Fruit fly (Drosophila melanogaster) whole organism, embryonic: ENCODE measurements around the gene Ugt37A2.

ENCODE experiments used
- Antp ChIP-seq: fragments of 200-800 bp; sonication (Bioruptor generic); optimal IDR thresholded peaks from 3 replicates; lab custom pipeline; 2016; ENCODE audit warnings: missing biosample characterization, missing genetic modification characterization
- C15 ChIP-seq: fragments of 200-800 bp; sonication (Bioruptor generic); IDR thresholded peaks from 3 replicates; pipeline ENCODE4 v1.3.6; 2022; ENCODE audit warnings: missing biosample characterization, missing genetic modification characterization
- CG10274 ChIP-seq: fragments of 200-800 bp; sonication (Bioruptor generic); optimal IDR thresholded peaks from 3 replicates; lab custom pipeline; 2017; ENCODE audit warnings: missing biosample characterization, mild to moderate bottlenecking, missing genetic modification characterization
- CG10565 ChIP-seq: fragments of 200-800 bp; sonication (Bioruptor generic); optimal IDR thresholded peaks from 3 replicates; lab custom pipeline; 2016; ENCODE audit warnings: missing biosample characterization, mild to moderate bottlenecking, missing genetic modification characterization
- CG10959 ChIP-seq: fragments of 200-800 bp; sonication (Bioruptor generic); IDR thresholded peaks from 2 replicates; pipeline ENCODE4 v1.3.6; 2022; ENCODE audit warnings: missing biosample characterization, missing genetic modification characterization
- CG12299 ChIP-seq: fragments of 200-800 bp; sonication (Bioruptor generic); optimal IDR thresholded peaks from 2 replicates; lab custom pipeline; 2018; ENCODE audit warnings: missing biosample characterization, mild to moderate bottlenecking, missing genetic modification characterization
- CG1233 ChIP-seq: fragments of 200-800 bp; sonication (Bioruptor generic); optimal IDR thresholded peaks from 4 replicates; lab custom pipeline; 2018; ENCODE audit warnings: missing biosample characterization, mild to moderate bottlenecking, missing genetic modification characterization
- CG13894 ChIP-seq: fragments of 200-800 bp; sonication (Bioruptor generic); optimal IDR thresholded peaks from 3 replicates; lab custom pipeline; 2018; ENCODE audit warnings: missing biosample characterization, mild to moderate bottlenecking, missing genetic modification characterization, moderate library complexity
- CG15269 ChIP-seq: fragments of 200-800 bp; sonication (Bioruptor generic); optimal IDR thresholded peaks from 2 replicates; lab custom pipeline; 2018; ENCODE audit warnings: missing biosample characterization, mild to moderate bottlenecking, missing genetic modification characterization, moderate library complexity
- CG2120 ChIP-seq: fragments of 200-800 bp; sonication (Bioruptor generic); optimal IDR thresholded peaks from 3 replicates; lab custom pipeline; 2016; ENCODE audit warnings: missing biosample characterization, missing genetic modification characterization
- CG2129 ChIP-seq: fragments of 200-800 bp; sonication (Bioruptor generic); IDR thresholded peaks from 2 replicates; pipeline ENCODE4 v1.3.6; 2022; ENCODE audit warnings: missing biosample characterization, missing genetic modification characterization; ENCODE audit not compliant: partially characterized antibody
- CG3838 ChIP-seq: fragments of 200-800 bp; sonication (Bioruptor generic); optimal IDR thresholded peaks from 3 replicates; lab custom pipeline; 2016; ENCODE audit warnings: missing biosample characterization, missing genetic modification characterization
- CG3847 ChIP-seq: fragments of 200-800 bp; sonication (Bioruptor generic); IDR thresholded peaks from 2 replicates; pipeline ENCODE4 v1.3.6; 2022; ENCODE audit warnings: missing biosample characterization, missing genetic modification characterization
- CG4404 ChIP-seq: fragments of 200-800 bp; sonication (Bioruptor generic); IDR thresholded peaks from 2 replicates; pipeline ENCODE4 v1.3.6; 2022; ENCODE audit warnings: missing biosample characterization, missing genetic modification characterization
- CG4707 ChIP-seq: fragments of 200-800 bp; sonication (Bioruptor generic); optimal IDR thresholded peaks from 2 replicates; lab custom pipeline; 2018; ENCODE audit warnings: missing biosample characterization, mild to moderate bottlenecking, missing genetic modification characterization, moderate library complexity
- CG6272 ChIP-seq: fragments of 200-800 bp; sonication (Bioruptor generic); IDR thresholded peaks from 2 replicates; pipeline ENCODE4 v1.3.6; 2022; ENCODE audit warnings: missing biosample characterization, missing genetic modification characterization
- CG7745 ChIP-seq: fragments of 200-800 bp; sonication (Bioruptor generic); optimal IDR thresholded peaks from 2 replicates; lab custom pipeline; 2018; ENCODE audit warnings: missing biosample characterization, mild to moderate bottlenecking, missing genetic modification characterization, moderate library complexity
- CG7928 ChIP-seq: fragments of 200-800 bp; sonication (Bioruptor generic); optimal IDR thresholded peaks from 2 replicates; lab custom pipeline; 2017; ENCODE audit warnings: missing biosample characterization, mild to moderate bottlenecking, missing genetic modification characterization
- CG8388 ChIP-seq: fragments of 200-800 bp; sonication (Bioruptor generic); optimal IDR thresholded peaks from 2 replicates; lab custom pipeline; 2019; ENCODE audit warnings: missing biosample characterization, mild to moderate bottlenecking, missing genetic modification characterization, moderate library complexity
- CG8944 ChIP-seq: fragments of 200-800 bp; sonication (Bioruptor generic); optimal IDR thresholded peaks from 3 replicates; lab custom pipeline; 2016; ENCODE audit warnings: missing biosample characterization, missing genetic modification characterization
- Gug ChIP-seq: fragments of 200-800 bp; sonication (Bioruptor generic); IDR thresholded peaks from 4 replicates; pipeline ENCODE4 v1.3.6; 2022; ENCODE audit warnings: missing biosample characterization, missing genetic modification characterization
- Hey ChIP-seq: fragments of 200-800 bp; sonication (Bioruptor generic); optimal IDR thresholded peaks from 3 replicates; lab custom pipeline; 2018; ENCODE audit warnings: missing biosample characterization, mild to moderate bottlenecking, missing genetic modification characterization
- Hmx ChIP-seq: fragments of 200-800 bp; sonication (Bioruptor generic); optimal IDR thresholded peaks from 2 replicates; lab custom pipeline; 2016; ENCODE audit warnings: missing biosample characterization, missing genetic modification characterization
- Jarid2 ChIP-seq: fragments of 200-800 bp; sonication (Bioruptor generic); optimal IDR thresholded peaks from 3 replicates; lab custom pipeline; 2017; ENCODE audit warnings: mild to moderate bottlenecking, missing biosample characterization, missing genetic modification reagents, missing genetic modification characterization
- Oli ChIP-seq: fragments of 200-800 bp; sonication (Bioruptor generic); optimal IDR thresholded peaks from 2 replicates; lab custom pipeline; 2018; ENCODE audit warnings: missing biosample characterization, mild to moderate bottlenecking, missing genetic modification characterization, moderate library complexity
- Rx ChIP-seq: fragments of 200-800 bp; sonication (Bioruptor generic); IDR thresholded peaks from 2 replicates; pipeline ENCODE4 v1.3.6; 2022; ENCODE audit warnings: missing biosample characterization, missing genetic modification characterization
- Sox100B ChIP-seq: fragments of 200-800 bp; sonication (Bioruptor generic); optimal IDR thresholded peaks from 3 replicates; lab custom pipeline; 2018; ENCODE audit warnings: missing biosample characterization, mild to moderate bottlenecking, missing genetic modification characterization
- Trl ChIP-seq, 3 experiments: fragments of >200 bp in 2 of 3; fragments of 200-800 bp in 1 of 3; sonication (Bioruptor generic) in 1 of 3; optimal IDR thresholded peaks; 2 replicates in 1 of 3; 3 replicates in 2 of 3; lab custom pipeline; 2016 to 2017; ENCODE audit warnings: missing biosample characterization in 1 of 3, missing genetic modification characterization in 1 of 3
- bcd ChIP-seq: fragments of 200-800 bp; sonication (Bioruptor generic); optimal IDR thresholded peaks from 2 replicates; lab custom pipeline; 2017; ENCODE audit warnings: missing biosample characterization, mild to moderate bottlenecking, missing genetic modification characterization
- bowl ChIP-seq: fragments of 200-800 bp; sonication (Bioruptor generic); IDR thresholded peaks from 2 replicates; pipeline ENCODE4 v1.3.6; 2022; ENCODE audit warnings: missing biosample characterization, missing genetic modification characterization
- cad ChIP-seq: fragments of >200 bp; optimal IDR thresholded peaks from 2 replicates; lab custom pipeline; 2017; ENCODE audit warnings: missing biosample characterization, missing genetic modification characterization
- chm ChIP-seq: fragments of 200-800 bp; sonication (Bioruptor generic); IDR thresholded peaks from 2 replicates; pipeline ENCODE4 v1.3.6; 2022; ENCODE audit warnings: missing biosample characterization, missing genetic modification characterization
- da ChIP-seq: fragments of 200-800 bp; sonication (Bioruptor generic); optimal IDR thresholded peaks from 2 replicates; lab custom pipeline; 2016; ENCODE audit warnings: missing biosample characterization, missing genetic modification characterization
- dati ChIP-seq: fragments of 200-800 bp; sonication (Bioruptor generic); IDR thresholded peaks from 2 replicates; pipeline ENCODE4 v1.3.6; 2022; ENCODE audit warnings: missing biosample characterization, missing genetic modification characterization
- ewg ChIP-seq: fragments of 200-800 bp; sonication (Bioruptor generic); optimal IDR thresholded peaks from 3 replicates; lab custom pipeline; 2017; ENCODE audit warnings: mild to moderate bottlenecking, missing biosample characterization, missing genetic modification reagents, missing genetic modification characterization
- gcm2 ChIP-seq: fragments of 200-800 bp; sonication (Bioruptor generic); optimal IDR thresholded peaks from 2 replicates; lab custom pipeline; 2016; ENCODE audit warnings: missing biosample characterization, missing genetic modification characterization
- grn ChIP-seq: fragments of 200-800 bp; sonication (Bioruptor generic); optimal IDR thresholded peaks from 3 replicates; lab custom pipeline; 2017; ENCODE audit warnings: missing biosample characterization, missing genetic modification characterization
- her ChIP-seq: fragments of 200-800 bp; sonication (Bioruptor generic); optimal IDR thresholded peaks from 2 replicates; lab custom pipeline; 2016; ENCODE audit warnings: missing biosample characterization, missing genetic modification characterization
- jing ChIP-seq: fragments of 200-800 bp; sonication (Bioruptor generic); optimal IDR thresholded peaks from 2 replicates; lab custom pipeline; 2018; ENCODE audit warnings: missing biosample characterization, mild to moderate bottlenecking, missing genetic modification characterization
- nom ChIP-seq: fragments of 200-800 bp; sonication (Bioruptor generic); optimal IDR thresholded peaks from 2 replicates; lab custom pipeline; 2017; ENCODE audit warnings: missing biosample characterization, missing genetic modification characterization, mild to moderate bottlenecking, moderate library complexity, missing genetic modification reagents
- odd ChIP-seq: fragments of 200-800 bp; sonication (Bioruptor generic); optimal IDR thresholded peaks from 2 replicates; lab custom pipeline; 2017; ENCODE audit warnings: missing biosample characterization, mild to moderate bottlenecking, missing genetic modification characterization
- prd ChIP-seq, 3 experiments: fragments of >200 bp in 2 of 3; fragments of 200-800 bp in 1 of 3; sonication (Bioruptor generic) in 1 of 3; optimal IDR thresholded peaks in 2 of 3; IDR thresholded peaks in 1 of 3; 2 replicates in 2 of 3; 3 replicates in 1 of 3; pipeline versions ENCODE4 v1.3.6 to Lab custom; 2017 to 2022; ENCODE audit warnings: missing biosample characterization in 1 of 3, missing genetic modification characterization in 1 of 3
- row ChIP-seq: fragments of 200-800 bp; sonication (Bioruptor generic); IDR thresholded peaks from 3 replicates; pipeline ENCODE4 v1.3.6; 2022; ENCODE audit warnings: missing biosample characterization, missing genetic modification characterization
- schlank ChIP-seq: fragments of 200-800 bp; sonication (Bioruptor generic); optimal IDR thresholded peaks from 2 replicates; lab custom pipeline; 2018; ENCODE audit warnings: missing biosample characterization, mild to moderate bottlenecking, missing genetic modification characterization
- sr ChIP-seq: fragments of 200-800 bp; sonication (Bioruptor generic); IDR thresholded peaks from 3 replicates; pipeline ENCODE4 v1.3.6; 2022; ENCODE audit warnings: missing biosample characterization, missing genetic modification characterization
- stwl ChIP-seq: fragments of 200-800 bp; sonication (Bioruptor generic); optimal IDR thresholded peaks from 3 replicates; lab custom pipeline; 2018; ENCODE audit warnings: missing biosample characterization, mild to moderate bottlenecking, missing genetic modification characterization, moderate library complexity
- usp ChIP-seq: fragments of >200 bp; optimal IDR thresholded peaks from 2 replicates; lab custom pipeline; 2017; ENCODE audit warnings: missing biosample characterization, missing genetic modification characterization
- vfl ChIP-seq: fragments of 200-800 bp; sonication (Bioruptor generic); optimal IDR thresholded peaks from 2 replicates; lab custom pipeline; 2016; ENCODE audit warnings: missing biosample characterization, missing genetic modification characterization
- vnd ChIP-seq: fragments of 200-800 bp; sonication (Bioruptor generic); IDR thresholded peaks from 3 replicates; pipeline ENCODE4 v1.3.6; 2022; ENCODE audit warnings: missing biosample characterization, missing genetic modification characterization; ENCODE audit not compliant: partially characterized antibody
- zfh1 ChIP-seq: fragments of 200-800 bp; sonication (Bioruptor generic); IDR thresholded peaks from 3 replicates; pipeline ENCODE4 v1.3.6; 2022; ENCODE audit warnings: missing biosample characterization, missing genetic modification characterization

Gene Ugt37A2

dm6 chr3R:12722392-12722914 lies 17.0 kb upstream of the Ugt37A2 start, which contains the start of gene Men (continued):
- no peak for TF ChIP-seq da
- peak; percentile 36; the same call in 1 of the 4 replicates for TF ChIP-seq Gug
- no peak for TF ChIP-seq CG1233
- TF ChIP-seq C15, result no peak
- no peak for TF ChIP-seq grn (GFP tag; lab: Kevin White, UChicago)
- peak; percentile 61 for TF ChIP-seq bcd (GFP tag; lab: Kevin White, UChicago)
- TF ChIP-seq CG12299, result peak; percentile 15
- TF ChIP-seq CG15269, result peak; percentile 82
- TF ChIP-seq usp (GFP tag; lab: Kevin White, UChicago), result no peak
- TF ChIP-seq CG10274 (GFP tag; lab: Kevin White, UChicago), result no peak
- TF ChIP-seq row (GFP tag; lab: Robert Waterston, UW), result peak; percentile 70
- 0 out of 3 replicates have a peak, but pooled peaks have one; percentile 42 for TF ChIP-seq zfh1 (GFP tag; lab: Robert Waterston, UW)
- no peak for TF ChIP-seq Antp (GFP tag; lab: Kevin White, UChicago)
- no peak for TF ChIP-seq CG8944 (GFP tag; lab: Kevin White, UChicago)
- TF ChIP-seq CG13894 (tag; lab: Kevin White, UChicago), result peak; percentile 27
- no peak for TF ChIP-seq Rx (GFP tag; lab: Robert Waterston, UW)
- peak; percentile 33 for TF ChIP-seq CG2120 (GFP tag; lab: Kevin White, UChicago)
- no peak for TF ChIP-seq Trl (optimal IDR thresholded peaks at IDR 0.05; lab: Kevin White, UChicago)
- no peak for TF ChIP-seq Trl (GFP tag; optimal IDR thresholded peaks at IDR 0.05; lab: Kevin White, UChicago)
- no peak for TF ChIP-seq vfl (GFP tag; lab: Kevin White, UChicago)
- no peak for TF ChIP-seq schlank
- no peak for TF ChIP-seq her
- 0 out of 2 replicates have a peak, but pooled peaks have one; percentile 11 for TF ChIP-seq chm (GFP tag; lab: Robert Waterston, UW)
- TF ChIP-seq gcm2 (GFP tag; lab: Kevin White, UChicago), result no peak
- no peak for TF ChIP-seq CG4707
- TF ChIP-seq CG6272, result no peak
- TF ChIP-seq CG10565 (GFP tag; lab: Kevin White, UChicago), result no peak
- TF ChIP-seq stwl, result no peak
- no peak for TF ChIP-seq CG7745 (tag; lab: Kevin White, UChicago)
- TF ChIP-seq odd, result peak; percentile 46
- TF ChIP-seq CG2129, result no peak
- no peak for TF ChIP-seq cad (GFP tag; lab: Kevin White, UChicago)
- no peak for TF ChIP-seq vnd (GFP tag; lab: Robert Waterston, UW)
- no peak for TF ChIP-seq jing (GFP tag; lab: Kevin White, UChicago)
- TF ChIP-seq CG10959 (GFP tag; lab: Robert Waterston, UW), result 0 out of 2 replicates have a peak, but pooled peaks have one; percentile 11
- TF ChIP-seq Jarid2 (GFP tag; lab: Kevin White, UChicago), result peak; percentile 46
- TF ChIP-seq Oli (tag; lab: Kevin White, UChicago), result peak; percentile 75
- no peak for TF ChIP-seq CG7928 (GFP tag; lab: Kevin White, UChicago)
- TF ChIP-seq CG3847 (GFP tag; lab: Robert Waterston, UW), result no peak
- peak; percentile 77 for TF ChIP-seq Sox100B (GFP tag; lab: Kevin White, UChicago)
- TF ChIP-seq prd (optimal IDR thresholded peaks at IDR 0.05; lab: Kevin White, UChicago), result no peak
- peak; percentile 48; the same call in 1 of the 3 replicates for TF ChIP-seq prd (GFP tag; IDR thresholded peaks at IDR 0.05; lab: Robert Waterston, UW)
- TF ChIP-seq nom (GFP tag; lab: Kevin White, UChicago), result peak; percentile 25
- TF ChIP-seq Hmx (GFP tag; lab: Kevin White, UChicago), result no peak
- no peak for TF ChIP-seq Hey (tag; lab: Kevin White, UChicago)
- no peak for TF ChIP-seq CG3838
- TF ChIP-seq dati (GFP tag; lab: Robert Waterston, UW), result peak; percentile 49; the same call in 1 of the 2 replicates
- no peak for TF ChIP-seq ewg
- no peak for TF ChIP-seq sr (GFP tag; lab: Robert Waterston, UW)
- TF ChIP-seq CG8388 (GFP tag; lab: Kevin White, UChicago), result peak; percentile 71
- TF ChIP-seq bowl, result no peak
- TF ChIP-seq CG4404 (GFP tag; lab: Robert Waterston, UW), result no peak
